Worm (Caenorhabditis elegans) whole organism, young adult: ENCODE results near the gene Y102F5A.1.

ENCODE experiments used
- F22D6.2 ChIP-seq: sonication (generic microtip); optimal IDR thresholded peaks from 2 replicates; lab custom pipeline; 2016; ENCODE audit warnings: mild to moderate bottlenecking, missing genetic modification characterization, missing compliant biosample characterization
- K11D2.4 ChIP-seq: fragments of 200-800 bp; sonication (Bioruptor generic); IDR thresholded peaks from 2 replicates; pipeline ENCODE4 v1.3.6; 2022; ENCODE audit warnings: missing genetic modification reagents, missing genetic modification characterization, missing compliant biosample characterization
- attf-6 ChIP-seq: fragments of 200-800 bp; sonication (Bioruptor generic); IDR thresholded peaks from 2 replicates; pipeline ENCODE4 v1.3.6; 2022; ENCODE audit warnings: missing genetic modification reagents, missing genetic modification characterization, missing compliant biosample characterization
- gei-17 ChIP-seq: fragments of 200-800 bp; sonication (Bioruptor generic); optimal IDR thresholded peaks from 2 replicates; lab custom pipeline; 2018; ENCODE audit warnings: mild to moderate bottlenecking, missing genetic modification characterization, missing compliant biosample characterization
- mes-4 ChIP-seq: sonication (generic microtip); optimal IDR thresholded peaks from 2 replicates; lab custom pipeline; 2016; ENCODE audit warnings: missing genotype, missing genetic modification characterization, missing compliant biosample characterization
- snpc-1.1 ChIP-seq: sonication (generic microtip); optimal IDR thresholded peaks from 2 replicates; lab custom pipeline; 2017; ENCODE audit warnings: missing genetic modification characterization, mild to moderate bottlenecking, missing compliant biosample characterization, antibody characterized with exemption, moderate library complexity, missing genotype, missing genetic modification reagents; ENCODE audit not compliant: insufficient read depth
- ztf-22 ChIP-seq: fragments of 200-800 bp; sonication (Bioruptor generic); optimal IDR thresholded peaks from 2 replicates; lab custom pipeline; 2018; ENCODE audit warnings: mild to moderate bottlenecking, missing genetic modification characterization, moderate library complexity, missing compliant biosample characterization

ce11 chrX:11734110-11734509 lies 50.0 kb downstream of the Y102F5A.1 start:
- TF ChIP-seq ztf-22 = no peak
- no peak for TF ChIP-seq attf-6 (GFP tag; lab: Robert Waterston, UW)
- TF ChIP-seq K11D2.4 (GFP tag; lab: Robert Waterston, UW) = no peak
- no peak for TF ChIP-seq snpc-1.1 (tag; lab: Kevin White, UChicago)
- no peak for TF ChIP-seq gei-17
- TF ChIP-seq F22D6.2 = no peak
- TF ChIP-seq mes-4 (tag; lab: Kevin White, UChicago) = no peak
